Worm (Caenorhabditis elegans) whole organism, L1 larva: Measurements from ENCODE around the gene E02H1.5.

ENCODE experiments used
- ama-1 ChIP-seq: fragments of 150-350 bp; optimal IDR thresholded peaks from 2 replicates; lab custom pipeline; 2014
- egl-27 ChIP-seq, 2 experiments: fragments of 150-350 bp in 1 of 2; sonication (generic microtip); optimal IDR thresholded peaks; 3 replicates each; lab custom pipeline; 2017 to 2018; ENCODE audit warnings: missing biosample characterization in 2 of 2, missing genetic modification characterization in 2 of 2, missing genetic modification reagents in 2 of 2
- elt-2 ChIP-seq: sonication (generic microtip); optimal IDR thresholded peaks from 2 replicates; lab custom pipeline; 2016; ENCODE audit warnings: missing genetic modification characterization, mild to moderate bottlenecking, inconsistent platforms, missing compliant biosample characterization, missing genetic modification reagents
- elt-3 ChIP-seq, 6 experiments: fragments of 150-350 bp in 1 of 6; sonication (generic microtip); optimal IDR thresholded peaks; 2 replicates each; lab custom pipeline; 2017 to 2018; ENCODE audit warnings: missing biosample characterization in 6 of 6, missing genetic modification characterization in 6 of 6, inconsistent platforms in 1 of 6
- fkh-10 ChIP-seq: sonication (generic microtip); optimal IDR thresholded peaks from 2 replicates; lab custom pipeline; 2017; ENCODE audit warnings: missing biosample characterization, missing genetic modification reagents, missing genetic modification characterization
- lin-39 ChIP-seq: fragments of 150-350 bp; optimal IDR thresholded peaks from 2 replicates; lab custom pipeline; 2014; ENCODE audit warnings: missing biosample characterization, missing genetic modification reagents, missing genetic modification characterization
- lir-3 ChIP-seq: sonication (generic microtip); optimal IDR thresholded peaks from 2 replicates; lab custom pipeline; 2016; ENCODE audit warnings: mild to moderate bottlenecking, missing genetic modification characterization, moderate library complexity, missing compliant biosample characterization; ENCODE audit not compliant: poor library complexity
- nhr-11 ChIP-seq: fragments of 150-350 bp; optimal IDR thresholded peaks from 2 replicates; lab custom pipeline; 2014; ENCODE audit warnings: missing biosample characterization, missing genetic modification characterization
- nhr-237 ChIP-seq: fragments of 150-350 bp; optimal IDR thresholded peaks from 2 replicates; lab custom pipeline; 2014; ENCODE audit warnings: missing biosample characterization, missing genetic modification characterization
- nhr-28 ChIP-seq: fragments of 150-350 bp; optimal IDR thresholded peaks from 2 replicates; lab custom pipeline; 2014; ENCODE audit warnings: missing biosample characterization, missing genetic modification characterization
- sox-4 ChIP-seq: sonication (generic microtip); optimal IDR thresholded peaks from 2 replicates; lab custom pipeline; 2016; ENCODE audit warnings: missing genetic modification characterization, missing compliant biosample characterization
- unc-86 ChIP-seq: sonication (generic microtip); optimal IDR thresholded peaks from 2 replicates; lab custom pipeline; 2016; ENCODE audit warnings: missing genetic modification characterization, missing compliant biosample characterization

- TF ChIP-seq lin-39 (tag; lab: Kevin White, UChicago) (peak; percentile 36), elt-3 (tag; optimal IDR thresholded peaks at IDR 0.05; lab: Kevin White, UChicago) (no peak), nhr-28 (tag; lab: Kevin White, UChicago) (no peak), nhr-11 (tag; lab: Kevin White, UChicago) (peak; percentile 46), ama-1 (no peak), unc-86 (tag; lab: Kevin White, UChicago) (no peak), nhr-237 (tag; lab: Kevin White, UChicago) (no peak), fkh-10 (GFP tag; lab: Kevin White, UChicago) (no peak), lir-3 (tag; lab: Kevin White, UChicago) (no peak), elt-2 (tag; lab: Kevin White, UChicago) (peak; percentile 43), egl-27 (tag; optimal IDR thresholded peaks at IDR 0.05; lab: Kevin White, UChicago) (no peak), sox-4 (tag; lab: Kevin White, UChicago) (no peak)
Measured at ce11 chrII:9600022-9600722, 5.1 kb downstream of the E02H1.5 start.
